Worm (Caenorhabditis elegans): ENCODE results near the gene paf-2.

- no peak for TF ChIP-seq ceh-9 (tag; optimal IDR thresholded peaks at IDR 0.05)
- no peak for TF ChIP-seq unc-86 (tag; optimal IDR thresholded peaks at IDR 0.05)
- TF ChIP-seq pqm-1 (tag; optimal IDR thresholded peaks at IDR 0.05), result no peak
- no peak for TF ChIP-seq nhr-232 (tag; optimal IDR thresholded peaks at IDR 0.05)
- no peak for TF ChIP-seq hlh-30 (tag; optimal IDR thresholded peaks at IDR 0.05; ENCODE audit: insufficient read depth)
- TF ChIP-seq lin-11 (tag; optimal IDR thresholded peaks at IDR 0.05), result no peak
- TF ChIP-seq eyg-1 (tag; optimal IDR thresholded peaks at IDR 0.05), result no peak
- no peak for TF ChIP-seq elt-2 (tag; optimal IDR thresholded peaks at IDR 0.05)
- no peak for TF ChIP-seq pag-3 (tag; optimal IDR thresholded peaks at IDR 0.05; ENCODE audit: borderline replicate concordance)
- TF ChIP-seq rnt-1 (tag; optimal IDR thresholded peaks at IDR 0.05), result no peak
- no peak for TF ChIP-seq tbx-2 (tag; optimal IDR thresholded peaks at IDR 0.05)
- TF ChIP-seq madf-2 (tag; optimal IDR thresholded peaks at IDR 0.05), result no peak
- TF ChIP-seq fkh-10 (GFP tag; optimal IDR thresholded peaks at IDR 0.05), result no peak
- TF ChIP-seq Y22D7AL.16 (tag; optimal IDR thresholded peaks at IDR 0.05), result no peak
These were observed 11.8 kb downstream of the paf-2 start, which contains the start of gene cka-2 for ce11 chrX:4285669-4286174.

Measured in whole organism, late embryonic.